Worm (Caenorhabditis elegans) whole organism, late embryonic: ENCODE measurements around the gene Y75B8A.34.

ENCODE experiments used
- T23F11.4 ChIP-seq: fragments of 200-800 bp; sonication (Bioruptor generic); optimal IDR thresholded peaks from 2 replicates; lab custom pipeline; 2018; ENCODE audit warnings: mild to moderate bottlenecking, missing genetic modification characterization, missing compliant biosample characterization
- ahr-1 ChIP-seq: sonication (generic microtip); optimal IDR thresholded peaks from 2 replicates; lab custom pipeline; 2016; ENCODE audit warnings: missing genetic modification characterization, missing compliant biosample characterization
- ceh-22 ChIP-seq: sonication (generic microtip); optimal IDR thresholded peaks from 2 replicates; lab custom pipeline; 2017; ENCODE audit warnings: missing biosample characterization, missing genetic modification characterization
- ceh-24 ChIP-seq: sonication (generic microtip); optimal IDR thresholded peaks from 2 replicates; lab custom pipeline; 2016; ENCODE audit warnings: mild to moderate bottlenecking, missing genetic modification characterization, missing compliant biosample characterization
- eyg-1 ChIP-seq: sonication (generic microtip); optimal IDR thresholded peaks from 2 replicates; lab custom pipeline; 2016; ENCODE audit warnings: missing genotype, missing genetic modification characterization, missing compliant biosample characterization
- fkh-10 ChIP-seq: fragments of 150-350 bp; optimal IDR thresholded peaks from 2 replicates; lab custom pipeline; 2014; ENCODE audit warnings: missing biosample characterization, missing genetic modification reagents, missing genetic modification characterization
- hlh-13 ChIP-seq: fragments of 200-800 bp; sonication (Bioruptor generic); optimal IDR thresholded peaks from 2 replicates; lab custom pipeline; 2018; ENCODE audit warnings: mild to moderate bottlenecking, missing genetic modification characterization, missing compliant biosample characterization
- pat-9 ChIP-seq: fragments of 200-800 bp; sonication (Bioruptor generic); optimal IDR thresholded peaks from 2 replicates; lab custom pipeline; 2018; ENCODE audit warnings: mild to moderate bottlenecking, missing genetic modification characterization, moderate library complexity, missing compliant biosample characterization
- pha-4 ChIP-seq: fragments of 150-350 bp; optimal IDR thresholded peaks from 2 replicates; lab custom pipeline; 2018; ENCODE audit warnings: missing biosample characterization, missing genetic modification reagents, missing genetic modification characterization
- unc-86 ChIP-seq: sonication (generic microtip); optimal IDR thresholded peaks from 2 replicates; lab custom pipeline; 2016; ENCODE audit warnings: missing genetic modification characterization, missing compliant biosample characterization

DNA sequence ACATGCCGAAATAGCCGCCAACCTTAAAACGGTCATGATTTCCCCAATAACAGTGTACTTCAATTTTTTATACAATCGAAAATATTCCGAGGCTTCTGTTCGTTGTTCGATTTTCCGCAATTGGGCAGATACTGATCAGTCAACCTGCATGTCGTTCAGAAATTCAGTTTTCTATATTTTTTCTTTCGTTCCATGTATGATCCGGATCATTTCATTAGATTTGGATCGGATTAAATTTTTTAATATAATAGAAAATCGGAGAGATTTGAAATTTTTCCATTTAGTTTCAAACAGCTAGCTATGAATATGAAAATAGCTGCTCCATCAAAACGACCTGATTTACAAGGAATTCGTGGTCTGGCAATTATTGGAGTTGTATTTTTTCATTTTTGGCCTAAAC is 44.2 kb upstream of the Y75B8A.34 start, which contains the start of gene Y75B8A.37:
- no peak for TF ChIP-seq pat-9 (tag; lab: Kevin White, UChicago)
- no peak for TF ChIP-seq unc-86
- no peak for TF ChIP-seq ceh-22 (tag; lab: Kevin White, UChicago)
- TF ChIP-seq eyg-1 (tag; lab: Kevin White, UChicago) = no peak
- TF ChIP-seq ceh-24 (tag; lab: Kevin White, UChicago) = no peak
- TF ChIP-seq pha-4 (tag; lab: Kevin White, UChicago) = no peak
- TF ChIP-seq T23F11.4 = no peak
- TF ChIP-seq fkh-10 (GFP tag; lab: Kevin White, UChicago) = no peak
- no peak for TF ChIP-seq ahr-1 (tag; lab: Kevin White, UChicago)
- no peak for TF ChIP-seq hlh-13 (GFP tag; lab: Kevin White, UChicago)
